Worm (Caenorhabditis elegans) whole organism, dauer: ENCODE data around the gene F57B9.3.

ENCODE experiments used
- unc-62 ChIP-seq: sonication (generic microtip); optimal IDR thresholded peaks from 2 replicates; lab custom pipeline; 2017; ENCODE audit warnings: missing biosample characterization, missing genetic modification reagents, missing genetic modification characterization

Gene F57B9.3

DNA sequence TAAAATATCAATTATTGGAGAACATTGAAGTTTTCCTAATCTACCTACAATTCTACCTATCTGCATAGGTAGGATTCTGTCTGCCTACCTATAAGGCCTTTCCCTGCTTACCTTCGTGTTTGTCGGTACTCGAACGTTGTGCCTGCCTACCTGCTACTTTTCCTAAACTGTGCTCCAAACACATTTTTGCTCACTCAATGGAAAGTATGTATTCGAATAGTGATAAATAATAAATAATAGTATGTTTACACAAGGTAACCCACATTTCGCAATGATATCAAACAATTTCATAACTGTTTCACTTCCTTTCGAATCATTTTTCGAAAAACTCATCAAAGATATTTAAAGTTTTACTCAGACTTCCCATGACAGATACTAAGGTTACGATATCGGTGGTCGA lies at the start of gene F57B9.3:
F57B9.3 (plus strand) TSS at position 301 of the 400 bp plus-strand sequence.
- no peak for TF ChIP-seq unc-62 (GFP tag; lab: Kevin White, UChicago)

DNA sequence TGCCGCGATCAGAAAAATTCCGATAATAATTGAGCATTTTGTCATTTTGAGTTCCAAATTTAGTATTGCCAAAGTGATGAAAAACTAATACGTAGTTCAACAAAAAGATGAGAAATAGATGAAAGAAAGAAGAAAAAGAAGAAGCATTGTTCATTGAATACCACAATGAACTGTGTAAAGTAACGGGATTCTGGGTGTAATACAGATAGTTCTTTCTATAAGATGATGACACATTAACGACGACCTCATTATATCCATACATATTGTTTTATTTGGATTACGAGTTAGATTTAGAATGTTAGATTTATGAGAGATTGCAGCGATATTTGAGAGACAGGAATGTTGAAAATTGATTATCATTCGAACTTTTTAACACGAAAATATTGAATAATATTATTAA lies 48.1 kb upstream of the F57B9.3 start, which contains the start of gene K04C2.5:
K04C2.5 (minus strand) TSS at position 101 of the 400 bp plus-strand sequence.
- TF ChIP-seq unc-62 (GFP tag; lab: Kevin White, UChicago): no peak

DNA sequence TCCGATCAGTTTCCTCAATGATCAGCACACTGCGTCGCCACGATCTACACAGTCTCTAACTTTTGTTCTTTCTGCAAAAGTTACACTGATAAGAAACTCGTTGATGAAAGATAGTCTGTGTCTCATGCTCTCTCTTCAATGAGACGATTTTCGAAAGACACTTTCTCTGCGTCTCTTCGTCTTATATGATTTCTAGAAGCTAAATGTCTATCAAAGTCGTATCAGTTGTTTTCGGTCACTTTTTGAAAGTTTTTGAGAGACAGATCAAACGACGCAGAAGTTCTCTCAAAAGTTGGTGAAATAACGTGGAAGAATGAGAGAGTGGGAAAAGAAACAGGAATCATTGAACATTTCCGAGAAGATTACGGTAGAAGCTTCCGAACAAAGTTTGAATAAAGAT lies 44.5 kb upstream of the F57B9.3 start:
- no peak for TF ChIP-seq unc-62 (GFP tag; lab: Kevin White, UChicago)

DNA sequence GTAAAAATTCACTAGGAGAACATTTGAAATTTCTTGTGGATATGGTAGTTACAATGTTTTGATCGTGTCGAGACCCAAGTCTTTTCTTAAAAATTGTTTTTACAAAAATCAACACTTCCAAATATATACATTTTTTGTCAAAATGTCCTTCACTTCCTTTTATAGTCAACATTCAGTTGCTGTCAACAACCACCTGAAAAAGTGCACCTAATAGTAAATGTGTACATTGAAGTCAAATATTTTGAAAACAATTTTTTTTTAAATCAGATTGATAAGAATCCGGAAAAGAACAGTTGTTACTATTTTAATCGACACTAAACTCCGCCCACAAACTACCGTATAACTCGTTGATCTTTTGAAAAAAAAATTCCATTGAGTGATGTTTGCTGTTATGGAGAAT lies 43.9 kb upstream of the F57B9.3 start:
- no peak for TF ChIP-seq unc-62 (GFP tag; lab: Kevin White, UChicago)

DNA sequence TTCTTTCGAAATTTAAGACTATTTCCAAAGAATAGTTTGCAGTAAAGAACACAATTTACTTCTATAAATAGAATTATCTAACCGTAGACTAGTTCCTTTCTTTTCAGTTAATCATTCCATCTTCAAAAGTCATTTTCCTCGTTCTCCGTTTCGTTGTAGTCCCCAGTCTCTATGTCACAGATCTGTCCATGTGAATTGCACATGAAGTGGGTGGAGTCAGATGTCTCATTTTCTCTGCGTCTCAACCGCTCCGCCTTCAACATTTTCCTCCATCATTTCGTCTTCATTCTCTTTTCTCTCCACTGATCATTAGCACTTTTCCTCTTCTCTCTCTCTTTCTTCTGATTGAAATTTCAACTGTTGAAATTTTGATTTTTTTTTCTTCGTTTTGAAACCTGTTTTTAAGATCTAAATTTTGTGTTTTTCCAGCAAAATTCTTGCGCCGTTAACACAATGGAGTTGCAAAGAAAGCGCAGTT lies 42.0 kb upstream of the F57B9.3 start, which contains the start of gene T07E3.4:
T07E3.4 (plus strand) TSS at position 428 of the 478 bp plus-strand sequence.
- TF ChIP-seq unc-62 (GFP tag; lab: Kevin White, UChicago): no peak

DNA sequence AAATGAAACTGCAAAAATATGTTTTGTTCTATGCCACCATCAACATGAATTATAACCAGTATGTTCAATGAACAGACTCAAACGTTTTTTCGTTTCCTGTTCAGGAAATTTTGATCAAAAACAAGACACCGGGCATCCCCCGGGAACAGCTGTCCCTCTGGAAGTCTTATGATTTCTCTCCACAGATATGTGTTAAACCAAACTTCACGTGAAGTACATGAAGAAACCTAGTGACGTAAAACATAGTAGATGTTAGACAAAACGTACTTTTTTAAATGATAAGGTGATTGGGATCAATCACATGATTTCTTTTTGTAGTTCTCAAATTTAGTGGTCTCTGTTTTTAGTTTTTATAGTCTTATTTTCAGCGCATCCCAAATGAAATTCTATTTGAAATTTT lies 41.1 kb upstream of the F57B9.3 start:
- TF ChIP-seq unc-62 (GFP tag; lab: Kevin White, UChicago): no peak

DNA sequence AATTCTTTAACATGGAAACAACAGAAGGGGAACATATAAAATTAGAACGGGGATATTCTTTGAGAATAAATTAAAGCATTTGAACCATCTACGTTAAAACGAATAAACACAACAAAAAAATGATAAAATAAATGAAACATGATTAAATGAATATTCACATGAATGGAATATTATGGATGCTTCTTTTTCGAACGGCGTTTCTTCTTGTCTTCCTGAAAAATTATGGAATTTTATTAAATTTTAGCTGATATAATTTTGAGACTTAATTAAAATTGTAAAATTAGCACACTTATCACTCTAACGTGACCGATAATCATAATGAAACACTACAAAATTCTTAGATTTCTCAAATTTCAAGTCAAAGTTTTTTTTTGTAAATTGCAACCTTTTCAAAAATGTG lies 39.0 kb upstream of the F57B9.3 start:
- TF ChIP-seq unc-62 (GFP tag; lab: Kevin White, UChicago): no peak

DNA sequence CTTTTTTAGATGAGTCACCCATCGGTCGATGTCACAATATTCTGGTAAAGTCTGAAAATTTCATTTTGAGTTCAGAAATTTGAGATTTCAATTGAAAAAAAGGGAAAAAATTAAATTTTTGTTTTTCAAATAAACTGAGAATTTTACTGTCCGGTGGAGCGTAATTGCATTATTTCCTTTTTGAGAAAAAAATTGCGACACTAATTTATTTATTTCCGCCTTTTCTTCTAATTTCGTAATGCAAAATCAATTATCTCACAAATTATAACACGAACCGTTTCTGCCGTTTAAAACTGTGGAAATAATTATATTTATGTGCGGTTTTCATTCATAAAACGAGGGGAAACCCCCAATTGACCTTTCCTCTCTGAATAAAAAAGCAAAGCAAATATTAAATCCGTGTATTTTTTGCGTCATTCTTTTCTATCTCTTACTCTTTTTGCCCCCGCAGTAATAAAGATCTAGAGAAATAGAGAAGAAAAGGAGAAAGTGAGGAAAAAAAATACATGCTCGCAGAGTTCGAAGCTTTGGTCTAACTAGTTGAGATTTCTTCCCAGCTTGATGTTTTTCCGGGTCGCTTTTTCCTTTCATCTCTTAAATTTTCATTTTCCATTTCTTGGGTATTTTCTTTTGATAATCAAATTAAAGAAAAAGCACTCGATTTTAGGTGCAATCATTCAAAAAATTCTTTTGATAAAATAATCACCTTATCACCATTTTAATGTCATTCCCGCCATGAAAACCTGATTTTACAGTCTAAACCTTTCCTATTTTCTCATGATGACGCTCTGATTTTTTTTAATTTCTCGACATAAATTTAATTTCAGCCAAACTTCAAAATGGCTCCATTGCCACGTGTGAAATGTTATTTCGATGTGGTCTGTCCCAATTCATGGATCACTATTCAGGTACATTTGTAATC lies 36.3 kb upstream of the F57B9.3 start, which contains the start of the genes brc-2 and T07E3.3:
brc-2 (minus strand) TSS at position 51 of the 922 bp plus-strand sequence.
T07E3.3 (plus strand) TSS at position 822 of the 922 bp plus-strand sequence.
- TF ChIP-seq unc-62 (GFP tag; lab: Kevin White, UChicago): no peak

DNA sequence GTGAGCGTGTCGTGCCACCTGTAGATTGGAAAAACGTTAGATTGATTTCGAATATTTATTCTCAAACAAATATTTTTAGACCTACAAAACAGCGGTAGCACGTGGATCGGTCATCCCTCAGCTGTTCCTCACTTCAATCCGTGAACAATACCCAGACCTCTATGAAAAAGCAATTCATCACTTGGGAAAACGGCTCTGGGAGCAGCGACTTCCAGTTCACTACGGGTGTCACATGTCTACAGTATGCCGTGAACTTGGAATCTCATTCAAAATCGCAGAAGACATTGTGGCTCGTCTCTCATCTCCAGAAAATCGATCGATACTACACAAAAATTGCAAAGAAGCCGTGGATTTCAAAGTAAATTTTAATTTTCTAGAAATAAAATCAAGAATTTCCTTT lies 35.2 kb upstream of the F57B9.3 start:
- no peak for TF ChIP-seq unc-62 (GFP tag; lab: Kevin White, UChicago)

DNA sequence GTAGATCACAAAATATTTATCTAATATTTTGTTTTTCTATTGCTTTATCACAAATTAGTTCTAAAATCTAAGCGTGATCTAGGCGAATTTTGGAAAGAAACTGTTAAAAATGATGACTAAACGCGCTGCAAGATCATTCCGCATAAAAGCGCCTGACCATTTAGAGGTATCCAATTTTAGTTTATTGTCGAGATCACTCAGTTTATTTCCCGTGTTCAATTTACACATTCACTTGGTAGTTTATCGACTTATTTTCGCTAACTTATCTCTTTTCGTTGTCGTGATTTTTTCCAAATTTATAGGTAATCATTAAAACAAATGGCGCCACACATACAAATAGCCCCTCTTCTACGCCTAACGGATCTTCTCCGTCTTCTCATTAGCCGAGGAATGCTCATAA lies 33.2 kb upstream of the F57B9.3 start, which contains the start of gene T07E3.2:
T07E3.2 (plus strand) TSS at position 301 of the 400 bp plus-strand sequence.
- no peak for TF ChIP-seq unc-62 (GFP tag; lab: Kevin White, UChicago)

DNA sequence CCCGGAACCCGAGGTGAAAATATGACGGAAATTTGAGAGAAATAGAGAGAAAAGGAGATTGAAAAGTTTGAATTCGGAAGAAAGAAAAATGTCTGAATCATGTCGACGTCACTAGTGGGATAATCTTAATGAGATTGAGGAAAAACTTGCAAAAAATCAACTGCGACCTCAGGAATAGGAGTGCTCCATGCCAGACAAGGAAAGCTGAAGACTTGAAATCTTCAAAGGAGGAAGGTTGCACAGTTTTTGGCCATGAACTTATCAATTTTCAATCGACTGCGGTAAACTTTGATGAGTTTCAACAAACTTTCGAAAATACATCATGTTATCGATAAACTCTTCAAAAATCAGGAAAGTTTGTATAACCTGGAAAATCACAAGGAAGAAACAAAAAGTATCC lies 27.2 kb upstream of the F57B9.3 start, which contains the start of gene pdf-1:
pdf-1 (minus strand) TSS at position 101 of the 400 bp plus-strand sequence.
- TF ChIP-seq unc-62 (GFP tag; lab: Kevin White, UChicago): no peak

DNA sequence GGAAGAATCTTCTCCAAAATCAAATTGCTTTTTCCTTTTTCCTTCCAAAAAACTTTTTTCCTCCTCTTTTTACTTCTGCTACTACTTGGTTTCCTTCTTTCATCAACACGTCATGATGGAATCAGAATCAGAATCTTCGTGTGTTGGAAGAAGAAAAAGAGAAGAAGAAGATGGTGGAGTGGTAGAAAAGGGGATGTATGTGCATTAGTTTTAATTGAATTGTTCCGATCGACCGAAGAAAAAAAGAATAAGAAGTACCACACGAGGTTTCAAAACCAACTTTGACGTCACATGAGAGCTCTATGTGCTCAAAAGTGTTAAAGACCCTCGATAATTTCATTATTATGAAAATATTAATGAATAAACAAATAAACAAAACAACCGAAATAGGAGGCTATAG lies 24.8 kb upstream of the F57B9.3 start:
- no peak for TF ChIP-seq unc-62 (GFP tag; lab: Kevin White, UChicago)

DNA sequence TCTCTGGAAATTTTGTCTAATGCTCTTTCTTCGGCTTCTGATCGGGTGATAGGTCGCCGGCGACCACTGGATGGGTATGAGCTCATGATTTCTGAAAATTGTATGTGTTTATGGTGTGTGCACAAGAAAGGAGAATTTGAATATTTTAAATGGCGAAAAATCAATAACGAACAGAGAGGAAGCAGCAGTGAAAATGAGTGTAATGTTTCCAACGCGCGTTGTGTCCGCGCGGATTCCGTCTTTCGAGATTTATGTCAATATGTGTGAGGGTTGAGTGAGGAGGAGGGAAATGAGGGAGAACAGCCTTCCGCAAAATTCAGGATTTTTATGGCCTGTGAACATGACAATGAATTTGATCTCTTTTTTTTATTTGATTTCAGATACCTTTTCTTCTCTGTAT lies 10.9 kb upstream of the F57B9.3 start, which contains the start of gene flap-1:
flap-1 (minus strand) TSS at position 101 of the 400 bp plus-strand sequence.
- TF ChIP-seq unc-62 (GFP tag; lab: Kevin White, UChicago): no peak

DNA sequence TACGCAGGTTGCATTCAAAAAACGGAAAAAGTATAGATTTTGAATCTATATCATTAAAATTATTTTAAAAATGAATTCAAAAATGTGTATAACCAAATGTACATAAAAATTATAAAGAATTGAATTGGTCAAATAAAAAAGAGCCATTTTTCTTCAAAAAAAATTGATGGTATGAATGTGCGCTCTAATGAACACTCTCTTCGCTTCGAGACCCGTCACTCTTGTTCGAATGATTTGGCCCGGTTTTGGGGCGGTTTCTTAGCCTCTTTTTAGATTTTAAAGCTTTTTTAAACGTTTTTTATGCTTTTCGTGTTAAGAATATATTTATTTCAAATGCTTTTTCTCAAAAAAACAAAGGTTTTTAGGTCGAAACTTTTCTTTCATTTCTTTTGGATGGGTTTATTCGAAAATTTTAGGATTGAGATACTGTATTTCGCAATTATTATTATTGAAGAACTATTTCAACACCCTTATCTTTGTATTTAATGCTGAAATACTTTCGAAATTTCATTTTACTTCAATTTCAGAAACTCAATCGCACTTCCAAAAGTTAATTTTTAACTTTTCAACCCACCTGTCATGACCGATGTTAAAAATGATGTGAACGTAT lies 10.0 kb upstream of the F57B9.3 start, which contains the start of gene inf-1:
inf-1 (plus strand) TSS at position 577 of the 610 bp plus-strand sequence.
- no peak for TF ChIP-seq unc-62 (GFP tag; lab: Kevin White, UChicago)

DNA sequence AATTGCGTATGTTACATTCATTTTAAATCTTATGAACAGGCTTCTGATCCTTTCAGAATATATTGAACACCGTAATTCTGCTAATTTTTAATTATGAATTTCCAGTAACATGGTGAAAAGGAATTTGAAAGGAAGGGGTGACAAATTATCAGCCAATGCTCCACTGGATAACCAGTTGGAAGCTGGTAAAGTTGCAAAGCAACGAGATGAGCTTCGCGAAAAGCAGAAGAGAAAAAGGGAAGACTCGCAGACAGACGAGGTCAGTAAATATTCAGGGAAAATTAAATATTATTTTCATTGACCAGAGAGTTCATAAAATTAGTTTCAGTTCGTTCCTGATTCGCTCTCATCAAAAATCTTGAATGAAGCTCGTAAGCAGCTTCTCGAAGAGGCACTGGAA lies 7.7 kb upstream of the F57B9.3 start, which contains the start of gene byn-1:
byn-1 (plus strand) TSS at position 106 of the 400 bp plus-strand sequence.
- TF ChIP-seq unc-62 (GFP tag; lab: Kevin White, UChicago): no peak
